Fruit fly (Drosophila melanogaster): ENCODE results near the gene me31B.

The me31B gene

dm6 chr2L:10272224-10272623 lies 33.1 kb downstream of the me31B start, which contains the start of gene trk:
Gene trk (minus strand): TSS chr2L:10272324.
- TF ChIP-seq CG4496 (GFP tag; IDR thresholded peaks at IDR 0.05) (no peak), CG8159 (tag; optimal IDR thresholded peaks at IDR 0.05) (no peak), CG14655 (GFP tag; optimal IDR thresholded peaks at IDR 0.05) (no peak), Pif1B (GFP tag; optimal IDR thresholded peaks at IDR 0.05) (no peak), gl (tag; optimal IDR thresholded peaks at IDR 0.05) (no peak), D1 (tag; optimal IDR thresholded peaks at IDR 0.05) (no peak), CG13204 (GFP tag; optimal IDR thresholded peaks at IDR 0.05) (no peak), CG32121 (GFP tag; IDR thresholded peaks at IDR 0.05) (no peak), CG15710 (tag; optimal IDR thresholded peaks at IDR 0.05) (no peak), CG34367 (tag; optimal IDR thresholded peaks at IDR 0.05) (no peak), CG8301 (tag; optimal IDR thresholded peaks at IDR 0.05) (no peak), Pif1A (GFP tag; optimal IDR thresholded peaks at IDR 0.05) (no peak), rn (GFP tag; IDR thresholded peaks at IDR 0.05) (no peak), Ets98B (GFP tag; IDR thresholded peaks at IDR 0.05) (no peak), CG17806 (tag; optimal IDR thresholded peaks at IDR 0.05) (no peak), CG12605 (GFP tag; IDR thresholded peaks at IDR 0.05) (no peak)

dm6 chr2L:10276436-10276835 lies 37.3 kb downstream of the me31B start:
- peak; percentile 45 for TF ChIP-seq Snoo (tag; optimal IDR thresholded peaks at IDR 0.05)
- peak; percentile 64 for TF ChIP-seq CG12605 (GFP tag; IDR thresholded peaks at IDR 0.05)
- no peak for TF ChIP-seq CG13204 (GFP tag; optimal IDR thresholded peaks at IDR 0.05)
- TF ChIP-seq CG4496 (GFP tag; IDR thresholded peaks at IDR 0.05): peak; percentile 67; the same call in 2 of the 3 replicates
- TF ChIP-seq EcR (GFP tag; optimal IDR thresholded peaks at IDR 0.05): no peak
- TF ChIP-seq Ets98B (GFP tag; IDR thresholded peaks at IDR 0.05): no peak; the same call in 1 of the 2 replicates
- TF ChIP-seq gl (tag; optimal IDR thresholded peaks at IDR 0.05): no peak
- no peak for TF ChIP-seq CG34367 (tag; optimal IDR thresholded peaks at IDR 0.05)
- TF ChIP-seq CG17806 (tag; optimal IDR thresholded peaks at IDR 0.05): peak; percentile 75
- peak; percentile 64 for TF ChIP-seq CG32121 (GFP tag; IDR thresholded peaks at IDR 0.05)
- no peak for TF ChIP-seq D1 (tag; optimal IDR thresholded peaks at IDR 0.05)
- TF ChIP-seq CG15710 (tag; optimal IDR thresholded peaks at IDR 0.05): peak; percentile 37
- TF ChIP-seq CG9948 (tag; optimal IDR thresholded peaks at IDR 0.05): no peak

DNA sequence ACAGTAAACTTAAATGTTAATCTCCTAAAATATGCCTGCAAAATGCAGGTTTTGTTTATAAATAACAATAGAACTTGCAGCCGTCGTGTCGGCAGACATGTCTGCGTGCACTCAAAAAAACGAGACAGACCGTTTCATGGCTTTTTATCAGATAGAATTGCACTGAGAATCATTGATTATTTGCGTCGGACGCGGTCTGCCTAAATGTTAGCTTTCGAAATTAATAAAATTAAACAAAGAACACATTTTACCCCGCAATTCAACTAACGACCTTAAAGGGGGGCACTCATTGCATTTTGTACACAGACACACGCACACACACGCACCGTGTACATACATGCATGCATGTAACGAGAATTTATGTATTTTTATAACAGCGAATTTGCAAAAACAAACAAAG lies 37.7 kb downstream of the me31B start:
- TF ChIP-seq CG32121 (GFP tag; IDR thresholded peaks at IDR 0.05): peak; percentile 27
- peak; percentile 74 for TF ChIP-seq Pif1A (GFP tag; optimal IDR thresholded peaks at IDR 0.05)
- TF ChIP-seq Pif1B (GFP tag; optimal IDR thresholded peaks at IDR 0.05): peak; percentile 46
- no peak for TF ChIP-seq CG13204 (GFP tag; optimal IDR thresholded peaks at IDR 0.05)
- TF ChIP-seq CG15710 (tag; optimal IDR thresholded peaks at IDR 0.05): no peak
- peak; percentile 74 for TF ChIP-seq CG4496 (GFP tag; IDR thresholded peaks at IDR 0.05)
- no peak for TF ChIP-seq CG14655 (GFP tag; optimal IDR thresholded peaks at IDR 0.05)
- no peak for TF ChIP-seq CG10348 (GFP tag; IDR thresholded peaks at IDR 0.05)
- no peak for TF ChIP-seq EcR (GFP tag; optimal IDR thresholded peaks at IDR 0.05)
- peak; percentile 47; the same call in 1 of the 2 replicates for TF ChIP-seq rn (GFP tag; IDR thresholded peaks at IDR 0.05)
- TF ChIP-seq D1 (tag; optimal IDR thresholded peaks at IDR 0.05): no peak
- TF ChIP-seq CG8159 (tag; optimal IDR thresholded peaks at IDR 0.05): no peak
- no peak; the same call in 1 of the 2 replicates for TF ChIP-seq Ets98B (GFP tag; IDR thresholded peaks at IDR 0.05)
- TF ChIP-seq fd96Ca (GFP tag; IDR thresholded peaks at IDR 0.05): no peak
- TF ChIP-seq CG8301 (tag; optimal IDR thresholded peaks at IDR 0.05): no peak
- TF ChIP-seq CG9948 (tag; optimal IDR thresholded peaks at IDR 0.05): no peak
- TF ChIP-seq CG34367 (tag; optimal IDR thresholded peaks at IDR 0.05): no peak
- TF ChIP-seq gl (tag; optimal IDR thresholded peaks at IDR 0.05): peak; percentile 5
- TF ChIP-seq CG17806 (tag; optimal IDR thresholded peaks at IDR 0.05): peak; percentile 32
- TF ChIP-seq CG12605 (GFP tag; IDR thresholded peaks at IDR 0.05): peak; percentile 19; the same call in 1 of the 2 replicates
- no peak for TF ChIP-seq Snoo (tag; optimal IDR thresholded peaks at IDR 0.05)

- TF ChIP-seq Ets98B (GFP tag; IDR thresholded peaks at IDR 0.05) (no peak), fd96Ca (GFP tag; IDR thresholded peaks at IDR 0.05) (no peak)
These were observed 38.2 kb downstream of the me31B start for dm6 chr2L:10277362-10277761.

DNA sequence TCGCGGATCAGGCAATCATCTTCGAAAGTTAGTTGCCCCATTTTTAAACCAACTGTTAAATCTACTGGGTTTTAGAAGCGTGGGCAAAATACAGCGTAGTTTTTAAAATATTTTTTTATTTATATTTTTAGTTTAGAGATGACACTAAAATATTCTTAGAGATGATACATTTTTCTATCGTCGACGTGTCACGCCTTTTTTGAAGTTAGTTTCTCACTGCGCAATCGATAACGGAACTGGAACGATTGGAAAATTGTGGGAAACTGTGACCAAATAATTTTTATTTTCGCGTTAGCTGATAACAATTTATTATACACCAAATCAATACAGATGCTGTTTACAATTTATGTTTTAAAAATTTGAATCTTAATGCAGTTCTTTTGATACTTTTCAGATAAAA lies 39.5 kb downstream of the me31B start, which contains the start of gene Utx:
Gene Utx (minus strand): TSS at position 154 of the 400 bp plus-strand sequence.
- TF ChIP-seq Pif1A (GFP tag; optimal IDR thresholded peaks at IDR 0.05): no peak
- no peak for TF ChIP-seq rn (GFP tag; IDR thresholded peaks at IDR 0.05)
- no peak for TF ChIP-seq CG14655 (GFP tag; optimal IDR thresholded peaks at IDR 0.05)
- TF ChIP-seq CG13204 (GFP tag; optimal IDR thresholded peaks at IDR 0.05): no peak
- no peak for TF ChIP-seq gl (tag; optimal IDR thresholded peaks at IDR 0.05)
- no peak for TF ChIP-seq CG8301 (tag; optimal IDR thresholded peaks at IDR 0.05)
- no peak for TF ChIP-seq Pif1B (GFP tag; optimal IDR thresholded peaks at IDR 0.05)
- TF ChIP-seq CG32121 (GFP tag; IDR thresholded peaks at IDR 0.05): no peak
- TF ChIP-seq D1 (tag; optimal IDR thresholded peaks at IDR 0.05): no peak
- TF ChIP-seq CG9948 (tag; optimal IDR thresholded peaks at IDR 0.05): no peak
- no peak for TF ChIP-seq Snoo (tag; optimal IDR thresholded peaks at IDR 0.05)
- no peak for TF ChIP-seq Ets98B (GFP tag; IDR thresholded peaks at IDR 0.05)
- no peak for TF ChIP-seq CG12605 (GFP tag; IDR thresholded peaks at IDR 0.05)
- TF ChIP-seq CG17806 (tag; optimal IDR thresholded peaks at IDR 0.05): no peak
- TF ChIP-seq CG4496 (GFP tag; IDR thresholded peaks at IDR 0.05): no peak
- TF ChIP-seq fd96Ca (GFP tag; IDR thresholded peaks at IDR 0.05): no peak
- no peak for TF ChIP-seq CG8159 (tag; optimal IDR thresholded peaks at IDR 0.05)

dm6 chr2L:10280772-10281171 lies 41.6 kb downstream of the me31B start, which contains the start of gene CG34043:
Gene CG34043 (minus strand): TSS chr2L:10280872.
- TF ChIP-seq CG8159 (tag; optimal IDR thresholded peaks at IDR 0.05) (no peak), CG13204 (GFP tag; optimal IDR thresholded peaks at IDR 0.05) (no peak), Ets98B (GFP tag; IDR thresholded peaks at IDR 0.05) (no peak), CG32121 (GFP tag; IDR thresholded peaks at IDR 0.05) (no peak), D1 (tag; optimal IDR thresholded peaks at IDR 0.05) (no peak), CG4496 (GFP tag; IDR thresholded peaks at IDR 0.05) (no peak), CG10348 (GFP tag; IDR thresholded peaks at IDR 0.05) (no peak), rn (GFP tag; IDR thresholded peaks at IDR 0.05) (no peak), CG12605 (GFP tag; IDR thresholded peaks at IDR 0.05) (no peak), CG8301 (tag; optimal IDR thresholded peaks at IDR 0.05) (no peak), CG14655 (GFP tag; optimal IDR thresholded peaks at IDR 0.05) (no peak), CG17806 (tag; optimal IDR thresholded peaks at IDR 0.05) (no peak)

All from whole organism, pupa.